Fruit fly (Drosophila melanogaster): ENCODE measurements around the gene CG5466.

- TF ChIP-seq CG14711 (tag; optimal IDR thresholded peaks at IDR 0.05): no peak
- no peak for TF ChIP-seq Clk (GFP tag; optimal IDR thresholded peaks at IDR 0.05)
- TF ChIP-seq kay (GFP tag; ENCODE audit: borderline replicate concordance): no peak
- TF ChIP-seq CG5204 (GFP tag; optimal IDR thresholded peaks at IDR 0.05): no peak
- no peak for TF ChIP-seq toe (GFP tag; optimal IDR thresholded peaks at IDR 0.05)
- TF ChIP-seq bab1 (GFP tag; optimal IDR thresholded peaks at IDR 0.05): no peak
- no peak for TF ChIP-seq Hr96 (GFP tag; optimal IDR thresholded peaks at IDR 0.05)
- TF ChIP-seq Crg-1 (GFP tag; optimal IDR thresholded peaks at IDR 0.05): no peak
- no peak for TF ChIP-seq tj (GFP tag; optimal IDR thresholded peaks at IDR 0.05)
- no peak for TF ChIP-seq pad (GFP tag; optimal IDR thresholded peaks at IDR 0.05)
- TF ChIP-seq CG11617 (GFP tag; optimal IDR thresholded peaks at IDR 0.05): no peak
- no peak for TF ChIP-seq CG1620 (GFP tag; optimal IDR thresholded peaks at IDR 0.05)
- TF ChIP-seq CG7045 (GFP tag; optimal IDR thresholded peaks at IDR 0.05): no peak
Observed at dm6 chr3R:20617583-20617982, at the start of gene CG5466.
